Fruit fly (Drosophila melanogaster) whole organism, embryonic: ENCODE measurements around the gene CG14182.

Experiments
- Adf1 ChIP-seq: fragments of 200-800 bp; sonication (Bioruptor generic); IDR thresholded peaks from 2 replicates; pipeline ENCODE4 v1.3.6; 2022; ENCODE audit warnings: missing biosample characterization, missing genetic modification characterization
- CG10321 ChIP-seq: fragments of 200-800 bp; sonication (Bioruptor generic); IDR thresholded peaks from 2 replicates; pipeline ENCODE4 v1.3.6; 2022; ENCODE audit warnings: missing biosample characterization, missing genetic modification characterization
- CG12219 ChIP-seq: fragments of 200-800 bp; sonication (Bioruptor generic); optimal IDR thresholded peaks from 3 replicates; lab custom pipeline; 2018; ENCODE audit warnings: missing biosample characterization, mild to moderate bottlenecking, missing genetic modification characterization
- CG17359 ChIP-seq: fragments of 200-800 bp; sonication (Bioruptor generic); optimal IDR thresholded peaks from 3 replicates; lab custom pipeline; 2018; ENCODE audit warnings: missing biosample characterization, mild to moderate bottlenecking, missing genetic modification characterization, moderate library complexity
- CG34376 ChIP-seq: fragments of 200-800 bp; sonication (Bioruptor generic); optimal IDR thresholded peaks from 2 replicates; lab custom pipeline; 2018; ENCODE audit warnings: missing biosample characterization, mild to moderate bottlenecking, missing genetic modification characterization
- CG3995 ChIP-seq: fragments of 200-800 bp; sonication (Bioruptor generic); optimal IDR thresholded peaks from 3 replicates; lab custom pipeline; 2016; ENCODE audit warnings: missing biosample characterization, missing genetic modification characterization
- CG6791 ChIP-seq: fragments of 200-800 bp; sonication (Bioruptor generic); IDR thresholded peaks from 3 replicates; pipeline ENCODE4 v1.3.6; 2022; ENCODE audit warnings: missing biosample characterization, missing genetic modification characterization; ENCODE audit not compliant: partially characterized antibody
- CHES-1-like ChIP-seq: fragments of 200-800 bp; sonication (Bioruptor generic); optimal IDR thresholded peaks from 2 replicates; lab custom pipeline; 2016; ENCODE audit warnings: missing biosample characterization, missing genetic modification characterization
- Hmr ChIP-seq: fragments of 200-800 bp; sonication (Bioruptor generic); optimal IDR thresholded peaks from 3 replicates; lab custom pipeline; 2017; ENCODE audit warnings: mild to moderate bottlenecking, missing biosample characterization, missing genetic modification reagents, missing genetic modification characterization
- Sox100B ChIP-seq: fragments of 200-800 bp; sonication (Bioruptor generic); optimal IDR thresholded peaks from 3 replicates; lab custom pipeline; 2018; ENCODE audit warnings: missing biosample characterization, mild to moderate bottlenecking, missing genetic modification characterization
- da ChIP-seq: fragments of 200-800 bp; sonication (Bioruptor generic); optimal IDR thresholded peaks from 2 replicates; lab custom pipeline; 2016; ENCODE audit warnings: missing biosample characterization, missing genetic modification characterization
- emc ChIP-seq: fragments of 200-800 bp; sonication (Bioruptor generic); optimal IDR thresholded peaks from 2 replicates; lab custom pipeline; 2016; ENCODE audit warnings: missing biosample characterization, missing genetic modification characterization
- h ChIP-seq: fragments of >200 bp; optimal IDR thresholded peaks from 2 replicates; lab custom pipeline; 2017
- kay ChIP-seq: fragments of 200-800 bp; sonication (Bioruptor generic); optimal IDR thresholded peaks from 2 replicates; lab custom pipeline; 2016; ENCODE audit warnings: missing biosample characterization, missing genetic modification characterization

dm6 chr3L:19991714-19992231, 12.2 kb upstream of the CG14182 start, which contains the start of the genes CG7646 and Nca:
- peak; percentile 39 for TF ChIP-seq CHES-1-like (GFP tag; lab: Kevin White, UChicago)
- TF ChIP-seq CG3995 (GFP tag; lab: Kevin White, UChicago): peak; percentile 82
- TF ChIP-seq CG34376: no peak
- no peak for TF ChIP-seq Hmr
- TF ChIP-seq CG12219 (GFP tag; lab: Kevin White, UChicago): no peak
- no peak for TF ChIP-seq CG17359 (tag; lab: Kevin White, UChicago)
- TF ChIP-seq CG6791 (GFP tag; lab: Robert Waterston, UW): peak; percentile 95
- TF ChIP-seq CG10321 (GFP tag; lab: Robert Waterston, UW): no peak
- TF ChIP-seq emc (GFP tag; lab: Kevin White, UChicago): no peak
- no peak for TF ChIP-seq Sox100B (GFP tag; lab: Kevin White, UChicago)
- no peak for TF ChIP-seq h (lab: Kevin White, UChicago)
- TF ChIP-seq Adf1 (GFP tag; lab: Robert Waterston, UW): no peak
- TF ChIP-seq da (GFP tag; lab: Kevin White, UChicago): no peak
- TF ChIP-seq kay (GFP tag; lab: Kevin White, UChicago): no peak
